Worm (Caenorhabditis elegans) whole organism, L3 larva: ENCODE data around the gene lgc-13.

Source experiments
- ZK546.5 ChIP-seq: sonication (generic microtip); optimal IDR thresholded peaks from 2 replicates; lab custom pipeline; 2017; ENCODE audit warnings: missing biosample characterization, missing genetic modification characterization
- ama-1 ChIP-seq: fragments of 150-350 bp; optimal IDR thresholded peaks from 2 replicates; lab custom pipeline; 2018
- daf-12 ChIP-seq: fragments of 150-350 bp; optimal IDR thresholded peaks from 2 replicates; lab custom pipeline; 2014; ENCODE audit warnings: missing biosample characterization, missing genetic modification reagents, missing genetic modification characterization
- elt-3 ChIP-seq, 3 experiments: fragments of 150-350 bp in 1 of 3; sonication (generic microtip) in 2 of 3; optimal IDR thresholded peaks; 2 replicates in 2 of 3; 4 replicates in 1 of 3; lab custom pipeline; 2014 to 2017; ENCODE audit warnings: missing biosample characterization in 3 of 3, missing genetic modification characterization in 3 of 3
- fos-1 ChIP-seq: fragments of 150-350 bp; optimal IDR thresholded peaks from 2 replicates; lab custom pipeline; 2014; ENCODE audit warnings: missing biosample characterization, missing genetic modification characterization
- lin-39 ChIP-seq: fragments of 150-350 bp; optimal IDR thresholded peaks from 2 replicates; lab custom pipeline; 2018; ENCODE audit warnings: missing biosample characterization, missing genetic modification reagents, missing genetic modification characterization
- nhr-11 ChIP-seq: fragments of 150-350 bp; optimal IDR thresholded peaks from 2 replicates; lab custom pipeline; 2014; ENCODE audit warnings: missing biosample characterization, missing genetic modification characterization
- nhr-12 ChIP-seq: fragments of 150-350 bp; optimal IDR thresholded peaks from 2 replicates; lab custom pipeline; 2014; ENCODE audit warnings: missing biosample characterization, missing genetic modification characterization
- nhr-237 ChIP-seq: fragments of 150-350 bp; optimal IDR thresholded peaks from 2 replicates; lab custom pipeline; 2014; ENCODE audit warnings: missing biosample characterization, missing genetic modification characterization
- nhr-25 ChIP-seq: sonication (generic microtip); optimal IDR thresholded peaks from 2 replicates; lab custom pipeline; 2017; ENCODE audit warnings: missing biosample characterization, missing genetic modification characterization
- skn-1 ChIP-seq: fragments of 150-350 bp; optimal IDR thresholded peaks from 2 replicates; lab custom pipeline; 2014; ENCODE audit warnings: missing biosample characterization, missing genetic modification characterization
- snpc-4 ChIP-seq: fragments of 150-350 bp; optimal IDR thresholded peaks from 2 replicates; lab custom pipeline; 2014; ENCODE audit warnings: missing biosample characterization, missing genetic modification characterization
- unc-62 ChIP-seq: fragments of 150-350 bp; sonication (generic microtip); optimal IDR thresholded peaks from 4 replicates; lab custom pipeline; 2014; ENCODE audit warnings: missing biosample characterization, missing genetic modification reagents, missing genetic modification characterization
- ztf-11 ChIP-seq: fragments of 150-350 bp; optimal IDR thresholded peaks from 2 replicates; lab custom pipeline; 2014; ENCODE audit warnings: missing biosample characterization, missing genetic modification characterization

- TF ChIP-seq nhr-11 (tag; lab: Kevin White, UChicago), result no peak
- TF ChIP-seq ama-1 (lab: Kevin White, UChicago), result no peak
- TF ChIP-seq nhr-25, result no peak
- no peak for TF ChIP-seq elt-3 (tag; optimal IDR thresholded peaks at IDR 0.05; lab: Kevin White, UChicago)
- no peak for TF ChIP-seq snpc-4 (tag; lab: Kevin White, UChicago)
- no peak for TF ChIP-seq skn-1 (tag; lab: Kevin White, UChicago)
- no peak for TF ChIP-seq ZK546.5 (tag; lab: Kevin White, UChicago)
- no peak for TF ChIP-seq fos-1 (tag; lab: Kevin White, UChicago)
- TF ChIP-seq lin-39, result no peak
- TF ChIP-seq daf-12 (tag; lab: Kevin White, UChicago), result no peak
- no peak for TF ChIP-seq nhr-237 (tag; lab: Kevin White, UChicago)
- TF ChIP-seq ztf-11 (tag; lab: Kevin White, UChicago), result no peak
- TF ChIP-seq nhr-12, result no peak
- TF ChIP-seq unc-62 (GFP tag; lab: Kevin White, UChicago), result no peak
These were observed 34.7 kb downstream of the lgc-13 start, which contains the start of gene M153.5 for ce11 chrX:12143693-12144092.
